Worm (Caenorhabditis elegans): ENCODE data around the gene F07A11.4.
"Not testable (repeated sequence)": the region's sequence is repeated elsewhere in the genome, so short reads cannot be mapped to it uniquely, and the experiment has no call there.

Gene F07A11.4

ce11 chrII:11600711-11601110 lies at the start of gene F07A11.4:
Gene F07A11.4 (plus strand): TSS chrII:11601011.
- no peak for TF ChIP-seq him-1 (tag; optimal IDR thresholded peaks at IDR 0.05)
- TF ChIP-seq dao-5 (tag; optimal IDR thresholded peaks at IDR 0.05): no peak
- no peak for TF ChIP-seq W03F9.2 (tag; optimal IDR thresholded peaks at IDR 0.05)

ce11 chrII:11551981-11552380 lies 48.8 kb upstream of the F07A11.4 start, which contains the start of gene dhgd-1:
Gene dhgd-1 (minus strand): TSS chrII:11552081.
- not testable (repeated sequence) for TF ChIP-seq dao-5, W03F9.2, him-1 (tag; optimal IDR thresholded peaks at IDR 0.05)

ce11 chrII:11555634-11556033 lies 45.2 kb upstream of the F07A11.4 start, which contains the start of gene F54D5.24:
Gene F54D5.24 (plus strand): TSS chrII:11555949.
- no peak for TF ChIP-seq dao-5 (tag; optimal IDR thresholded peaks at IDR 0.05)
- TF ChIP-seq W03F9.2 (tag; optimal IDR thresholded peaks at IDR 0.05): no peak
- no peak for TF ChIP-seq him-1 (tag; optimal IDR thresholded peaks at IDR 0.05)

- TF ChIP-seq dao-5 (tag; optimal IDR thresholded peaks at IDR 0.05) (no peak), W03F9.2 (tag; optimal IDR thresholded peaks at IDR 0.05) (no peak)
These were observed 44.5 kb upstream of the F07A11.4 start, which contains the start of gene F54D5.17 for ce11 chrII:11556338-11556737. Gene F54D5.17 (plus strand): TSS chrII:11556638.

ce11 chrII:11564127-11564526 lies 36.7 kb upstream of the F07A11.4 start, which contains the start of gene F54D5.15:
Gene F54D5.15 (minus strand): TSS chrII:11564227.
- TF ChIP-seq him-1 (tag; optimal IDR thresholded peaks at IDR 0.05) (no peak), dao-5 (tag; optimal IDR thresholded peaks at IDR 0.05) (no peak), W03F9.2 (tag; optimal IDR thresholded peaks at IDR 0.05) (no peak)

- no peak for TF ChIP-seq W03F9.2 (tag; optimal IDR thresholded peaks at IDR 0.05)
- no peak for TF ChIP-seq him-1 (tag; optimal IDR thresholded peaks at IDR 0.05)
These were observed 33.7 kb upstream of the F07A11.4 start, which contains the start of gene F54D5.5 for ce11 chrII:11566970-11567711. Gene F54D5.5 (minus strand): TSS chrII:11567020.

ce11 chrII:11568670-11569069 lies 32.1 kb upstream of the F07A11.4 start:
- TF ChIP-seq him-1 (tag; optimal IDR thresholded peaks at IDR 0.05): no peak

- no peak for TF ChIP-seq him-1 (tag; optimal IDR thresholded peaks at IDR 0.05)
- TF ChIP-seq W03F9.2 (tag; optimal IDR thresholded peaks at IDR 0.05): no peak
- TF ChIP-seq dao-5 (tag; optimal IDR thresholded peaks at IDR 0.05): no peak
These were observed 31.5 kb upstream of the F07A11.4 start, which contains the start of the genes F54D5.23 and F54D5.4 for ce11 chrII:11569213-11569868. Gene F54D5.23 (minus strand): TSS chrII:11569287. Gene F54D5.4 (plus strand): TSS chrII:11569818.

- TF ChIP-seq dao-5 (tag; optimal IDR thresholded peaks at IDR 0.05): no peak
- no peak for TF ChIP-seq W03F9.2 (tag; optimal IDR thresholded peaks at IDR 0.05)
- no peak for TF ChIP-seq him-1 (tag; optimal IDR thresholded peaks at IDR 0.05)
These were observed 29.5 kb upstream of the F07A11.4 start, which contains the start of gene F54D5.3 for ce11 chrII:11571260-11571854. Gene F54D5.3 (plus strand): TSS chrII:11571805.

- TF ChIP-seq dao-5 (tag; optimal IDR thresholded peaks at IDR 0.05) (no peak), W03F9.2 (tag; optimal IDR thresholded peaks at IDR 0.05) (no peak), him-1 (tag; optimal IDR thresholded peaks at IDR 0.05) (no peak)
These were observed 27.9 kb upstream of the F07A11.4 start, which contains the start of gene F54D5.2 for ce11 chrII:11572944-11573343. Gene F54D5.2 (plus strand): TSS chrII:11573180.

ce11 chrII:11577397-11577796 lies 23.4 kb upstream of the F07A11.4 start, which contains the start of gene pcs-1:
Gene pcs-1 (minus strand): TSS chrII:11577740.
- no peak for TF ChIP-seq him-1 (tag; optimal IDR thresholded peaks at IDR 0.05)
- TF ChIP-seq dao-5 (tag; optimal IDR thresholded peaks at IDR 0.05): no peak
- no peak for TF ChIP-seq W03F9.2 (tag; optimal IDR thresholded peaks at IDR 0.05)

- TF ChIP-seq W03F9.2 (tag; optimal IDR thresholded peaks at IDR 0.05) (no peak), dao-5 (tag; optimal IDR thresholded peaks at IDR 0.05) (no peak), him-1 (tag; optimal IDR thresholded peaks at IDR 0.05) (no peak)
These were observed 22.9 kb upstream of the F07A11.4 start for ce11 chrII:11577861-11578260.

ce11 chrII:11578327-11578726 lies 22.5 kb upstream of the F07A11.4 start, which contains the start of gene smc-6:
Gene smc-6 (plus strand): TSS chrII:11578716.
- TF ChIP-seq dao-5 (tag; optimal IDR thresholded peaks at IDR 0.05) (no peak), W03F9.2 (tag; optimal IDR thresholded peaks at IDR 0.05) (no peak), him-1 (tag; optimal IDR thresholded peaks at IDR 0.05) (no peak)
